Worm (Caenorhabditis elegans) whole organism, young adult: ENCODE data around the gene C45B2.2.

ENCODE experiments used
- B0336.3 ChIP-seq: fragments of 200-800 bp; sonication (Bioruptor generic); IDR thresholded peaks from 2 replicates; pipeline ENCODE4 v1.3.6; 2022; ENCODE audit warnings: missing genetic modification characterization, missing compliant biosample characterization
- C17E4.6 ChIP-seq: fragments of 200-800 bp; sonication (Bioruptor generic); IDR thresholded peaks from 2 replicates; pipeline ENCODE4 v1.3.6; 2022; ENCODE audit warnings: missing genetic modification reagents, missing genetic modification characterization, missing compliant biosample characterization
- D2030.7 ChIP-seq: fragments of 200-800 bp; sonication (Bioruptor generic); IDR thresholded peaks from 2 replicates; pipeline ENCODE4 v1.3.6; 2022; ENCODE audit warnings: missing genetic modification reagents, missing genetic modification characterization, missing compliant biosample characterization
- F22D6.2 ChIP-seq: sonication (generic microtip); optimal IDR thresholded peaks from 2 replicates; lab custom pipeline; 2016; ENCODE audit warnings: mild to moderate bottlenecking, missing genetic modification characterization, missing compliant biosample characterization
- F33H1.4 ChIP-seq: fragments of 200-800 bp; sonication (Bioruptor generic); IDR thresholded peaks from 2 replicates; pipeline ENCODE4 v1.3.6; 2022; ENCODE audit warnings: missing genetic modification reagents, missing genetic modification characterization, missing compliant biosample characterization
- F52B5.7 ChIP-seq: sonication (generic microtip); optimal IDR thresholded peaks from 2 replicates; lab custom pipeline; 2016; ENCODE audit warnings: mild to moderate bottlenecking, missing genetic modification characterization, missing compliant biosample characterization
- F57C9.4 ChIP-seq: sonication (generic microtip); optimal IDR thresholded peaks from 2 replicates; lab custom pipeline; 2017; ENCODE audit warnings: mild to moderate bottlenecking, missing genetic modification characterization, missing compliant biosample characterization
- T07F8.4 ChIP-seq: sonication (generic microtip); optimal IDR thresholded peaks from 2 replicates; lab custom pipeline; 2016; ENCODE audit warnings: mild to moderate bottlenecking, missing genetic modification characterization, moderate library complexity, missing compliant biosample characterization
- Y53F4B.3 ChIP-seq: fragments of 200-800 bp; sonication (Bioruptor generic); IDR thresholded peaks from 2 replicates; pipeline ENCODE4 v1.3.6; 2022; ENCODE audit warnings: missing genetic modification reagents, missing genetic modification characterization, missing compliant biosample characterization
- Y56A3A.18 ChIP-seq: fragments of 200-800 bp; sonication (Bioruptor generic); IDR thresholded peaks from 2 replicates; pipeline ENCODE4 v1.3.6; 2022; ENCODE audit warnings: missing genetic modification reagents, missing genetic modification characterization, missing compliant biosample characterization
- atf-7 ChIP-seq: sonication (generic microtip); optimal IDR thresholded peaks from 2 replicates; lab custom pipeline; 2017; ENCODE audit warnings: mild to moderate bottlenecking, missing genetic modification characterization, missing compliant biosample characterization
- attf-3 ChIP-seq: fragments of 200-800 bp; sonication (Bioruptor generic); conservative IDR thresholded peaks from 2 replicates; pipeline ENCODE4 v1.3.6; 2022; ENCODE audit warnings: missing genetic modification reagents, missing genetic modification characterization, missing compliant biosample characterization
- attf-6 ChIP-seq: fragments of 200-800 bp; sonication (Bioruptor generic); IDR thresholded peaks from 2 replicates; pipeline ENCODE4 v1.3.6; 2022; ENCODE audit warnings: missing genetic modification reagents, missing genetic modification characterization, missing compliant biosample characterization
- bed-2 ChIP-seq: fragments of 200-800 bp; sonication (Bioruptor generic); IDR thresholded peaks from 2 replicates; pipeline ENCODE4 v1.3.6; 2022; ENCODE audit warnings: missing genetic modification reagents, missing genetic modification characterization, missing compliant biosample characterization
- ceh-58 ChIP-seq: fragments of 200-800 bp; sonication (Bioruptor generic); IDR thresholded peaks from 2 replicates; pipeline ENCODE4 v1.3.6; 2022; ENCODE audit warnings: missing genetic modification characterization, missing compliant biosample characterization
- dox-1 ChIP-seq: fragments of 200-800 bp; sonication (Bioruptor generic); IDR thresholded peaks from 2 replicates; pipeline ENCODE4 v1.3.6; 2022; ENCODE audit warnings: missing genetic modification reagents, missing genetic modification characterization, missing compliant biosample characterization
- dpl-1 ChIP-seq: fragments of 150-350 bp; optimal IDR thresholded peaks from 2 replicates; lab custom pipeline; 2014; ENCODE audit warnings: missing biosample characterization, missing genetic modification reagents, missing genetic modification characterization
- egl-18 ChIP-seq: fragments of 200-800 bp; sonication (Bioruptor generic); IDR thresholded peaks from 2 replicates; pipeline ENCODE4 v1.3.6; 2022; ENCODE audit warnings: missing genetic modification reagents, missing genetic modification characterization, missing compliant biosample characterization
- ekl-4 ChIP-seq: fragments of 200-800 bp; sonication (Bioruptor generic); IDR thresholded peaks from 2 replicates; pipeline ENCODE4 v1.3.6; 2022; ENCODE audit warnings: missing genetic modification reagents, missing genetic modification characterization, missing compliant biosample characterization
- ets-4 ChIP-seq: fragments of 200-800 bp; sonication (Bioruptor generic); optimal IDR thresholded peaks from 2 replicates; lab custom pipeline; 2018; ENCODE audit warnings: mild to moderate bottlenecking, missing genetic modification characterization, missing compliant biosample characterization
- him-1 ChIP-seq: sonication (generic microtip); optimal IDR thresholded peaks from 2 replicates; lab custom pipeline; 2016; ENCODE audit warnings: missing genotype, missing genetic modification reagents, missing genetic modification characterization, missing compliant biosample characterization
- hlh-12 ChIP-seq: sonication (generic microtip); optimal IDR thresholded peaks from 2 replicates; lab custom pipeline; 2016; ENCODE audit warnings: missing genetic modification characterization, missing compliant biosample characterization
- hmg-20 ChIP-seq: fragments of 200-800 bp; sonication (Bioruptor generic); IDR thresholded peaks from 2 replicates; pipeline ENCODE4 v1.3.6; 2022; ENCODE audit warnings: missing genetic modification reagents, missing genetic modification characterization, missing compliant biosample characterization
- let-607 ChIP-seq, 2 experiments: fragments of 200-800 bp in 1 of 2; sonication (Bioruptor generic) in 1 of 2; sonication (generic microtip) in 1 of 2; optimal IDR thresholded peaks; 2 replicates each; lab custom pipeline; 2016 to 2018; ENCODE audit warnings: mild to moderate bottlenecking in 2 of 2, missing compliant biosample characterization in 2 of 2, missing genetic modification characterization in 2 of 2, moderate library complexity in 2 of 2, missing genotype in 1 of 2
- lin-26 ChIP-seq: fragments of 200-800 bp; sonication (Bioruptor generic); IDR thresholded peaks from 2 replicates; pipeline ENCODE4 v1.3.6; 2022; ENCODE audit warnings: missing genetic modification reagents, missing genetic modification characterization, missing compliant biosample characterization
- lin-35 ChIP-seq, 3 experiments: fragments of 150-350 bp in 2 of 3; sonication (generic microtip) in 1 of 3; optimal IDR thresholded peaks; 2 replicates each; lab custom pipeline; 2014 to 2018; ENCODE audit warnings: missing biosample characterization in 3 of 3, missing genetic modification characterization in 3 of 3, missing genetic modification reagents in 3 of 3
- lin-40 ChIP-seq: sonication (generic microtip); optimal IDR thresholded peaks from 2 replicates; lab custom pipeline; 2016; ENCODE audit warnings: missing genetic modification characterization, mild to moderate bottlenecking, missing compliant biosample characterization, missing genotype, missing genetic modification reagents
- lir-1 ChIP-seq: fragments of 200-800 bp; sonication (Bioruptor generic); conservative IDR thresholded peaks from 2 replicates; pipeline ENCODE4 v1.3.6; 2022; ENCODE audit warnings: missing genetic modification reagents, missing genetic modification characterization, missing compliant biosample characterization
- madf-6 ChIP-seq: fragments of 200-800 bp; sonication (Bioruptor generic); IDR thresholded peaks from 2 replicates; pipeline ENCODE4 v1.3.6; 2022; ENCODE audit warnings: missing genetic modification reagents, missing genetic modification characterization, missing compliant biosample characterization
- madf-8 ChIP-seq: fragments of 200-800 bp; sonication (Bioruptor generic); conservative IDR thresholded peaks from 2 replicates; pipeline ENCODE4 v1.3.6; 2022; ENCODE audit warnings: missing genetic modification reagents, missing genetic modification characterization, missing compliant biosample characterization
- mxl-1 ChIP-seq: sonication (generic microtip); optimal IDR thresholded peaks from 2 replicates; lab custom pipeline; 2016; ENCODE audit warnings: missing genetic modification characterization, missing compliant biosample characterization
- nhr-80 ChIP-seq: sonication (generic microtip); optimal IDR thresholded peaks from 2 replicates; lab custom pipeline; 2016; ENCODE audit warnings: missing genetic modification characterization, missing compliant biosample characterization
- rcor-1 ChIP-seq: fragments of 200-800 bp; sonication (Bioruptor generic); IDR thresholded peaks from 2 replicates; pipeline ENCODE4 v1.3.6; 2022; ENCODE audit warnings: missing genetic modification reagents, missing genetic modification characterization, missing compliant biosample characterization
- sdz-38 ChIP-seq: sonication (generic microtip); optimal IDR thresholded peaks from 2 replicates; lab custom pipeline; 2016; ENCODE audit warnings: missing genotype, missing genetic modification characterization, missing compliant biosample characterization
- snpc-3.4 ChIP-seq: sonication (generic microtip); optimal IDR thresholded peaks from 2 replicates; lab custom pipeline; 2017; ENCODE audit warnings: missing genetic modification characterization, mild to moderate bottlenecking, missing compliant biosample characterization, antibody characterized with exemption, moderate library complexity, missing genotype, missing genetic modification reagents
- xnd-1 ChIP-seq: sonication (generic microtip); optimal IDR thresholded peaks from 2 replicates; lab custom pipeline; 2016; ENCODE audit warnings: missing genotype, missing genetic modification reagents, missing genetic modification characterization, missing compliant biosample characterization
- zfh-2 ChIP-seq: fragments of 200-800 bp; sonication (Bioruptor generic); conservative IDR thresholded peaks from 2 replicates; pipeline ENCODE4 v1.3.6; 2022; ENCODE audit warnings: missing genetic modification reagents, missing genetic modification characterization, missing compliant biosample characterization
- zim-3 ChIP-seq: sonication (generic microtip); optimal IDR thresholded peaks from 2 replicates; lab custom pipeline; 2017; ENCODE audit warnings: mild to moderate bottlenecking, missing genetic modification characterization, moderate library complexity, missing compliant biosample characterization
- ztf-25 ChIP-seq: fragments of 200-800 bp; sonication (Bioruptor generic); IDR thresholded peaks from 2 replicates; pipeline ENCODE4 v1.3.6; 2022; ENCODE audit warnings: missing genetic modification reagents, missing genetic modification characterization, missing compliant biosample characterization
- ztf-26 ChIP-seq: sonication (generic microtip); optimal IDR thresholded peaks from 2 replicates; lab custom pipeline; 2017; ENCODE audit warnings: missing genetic modification characterization, missing compliant biosample characterization
- ztf-6 ChIP-seq: fragments of 200-800 bp; sonication (Bioruptor generic); IDR thresholded peaks from 2 replicates; pipeline ENCODE4 v1.3.6; 2022; ENCODE audit warnings: missing genetic modification reagents, missing genetic modification characterization, missing compliant biosample characterization

The C45B2.2 gene

ce11 chrX:6128225-6128686 is 43.7 kb downstream of the C45B2.2 start, which contains the start of gene C15H9.9 (continued):
- TF ChIP-seq ztf-25 (GFP tag; lab: Robert Waterston, UW) (no peak), him-1 (tag; lab: Kevin White, UChicago) (no peak), let-607 (tag; optimal IDR thresholded peaks at IDR 0.05; lab: Kevin White, UChicago) (no peak), D2030.7 (no peak), zfh-2 (peak; percentile 53), C17E4.6 (GFP tag; lab: Robert Waterston, UW) (0 out of 2 replicates have a peak, but pooled peaks have one; percentile 22), sdz-38 (tag; lab: Kevin White, UChicago) (no peak), bed-2 (GFP tag; lab: Robert Waterston, UW) (no peak), xnd-1 (tag; lab: Kevin White, UChicago) (no peak), nhr-80 (tag; lab: Kevin White, UChicago) (peak; percentile 34), zim-3 (no peak), madf-8 (GFP tag; lab: Robert Waterston, UW) (no peak), mxl-1 (tag; lab: Kevin White, UChicago) (no peak), attf-6 (GFP tag; lab: Robert Waterston, UW) (no peak), F22D6.2 (tag; lab: Kevin White, UChicago) (no peak), ets-4 (no peak), Y56A3A.18 (GFP tag; lab: Robert Waterston, UW) (no peak), T07F8.4 (tag; lab: Kevin White, UChicago) (no peak), F57C9.4 (tag; lab: Kevin White, UChicago) (no peak)

- TF ChIP-seq madf-6 (no peak), lir-1 (no peak), Y53F4B.3 (GFP tag; lab: Robert Waterston, UW) (no peak), F22D6.2 (tag; lab: Kevin White, UChicago) (no peak), ztf-6 (GFP tag; lab: Robert Waterston, UW) (no peak), dpl-1 (GFP tag; lab: Kevin White, UChicago) (no peak), ztf-26 (tag; lab: Kevin White, UChicago) (no peak), egl-18 (no peak), F52B5.7 (no peak), attf-3 (GFP tag; lab: Robert Waterston, UW) (no peak), snpc-3.4 (tag; lab: Kevin White, UChicago) (no peak), lin-26 (GFP tag; lab: Robert Waterston, UW) (no peak)
- TF ChIP-seq, all 124 proteins: peak for 0
These were observed 44.2 kb downstream of the C45B2.2 start for ce11 chrX:6128773-6129172.

ce11 chrX:6129277-6129676 is 44.7 kb downstream of the C45B2.2 start:
- TF ChIP-seq rcor-1 (GFP tag; lab: Robert Waterston, UW) (no peak), ceh-58 (GFP tag; lab: Robert Waterston, UW) (no peak), snpc-3.4 (tag; lab: Kevin White, UChicago) (no peak), dox-1 (GFP tag; lab: Robert Waterston, UW) (peak; percentile 41; the same call in 1 of the 2 replicates), him-1 (tag; lab: Kevin White, UChicago) (no peak), let-607 (tag; optimal IDR thresholded peaks at IDR 0.05; lab: Kevin White, UChicago) (peak in 1 of 2 experiments; percentile 12), F33H1.4 (GFP tag; lab: Robert Waterston, UW) (no peak), lin-40 (peak; percentile 2), hmg-20 (GFP tag; lab: Robert Waterston, UW) (no peak), lin-35 (GFP tag; optimal IDR thresholded peaks at IDR 0.05; lab: Kevin White, UChicago) (no peak), B0336.3 (GFP tag; lab: Robert Waterston, UW) (peak; percentile 47; the same call in 1 of the 2 replicates), ekl-4 (GFP tag; lab: Robert Waterston, UW) (no peak), hlh-12 (no peak), nhr-80 (tag; lab: Kevin White, UChicago) (peak; percentile 88), egl-18 (no peak), ztf-25 (GFP tag; lab: Robert Waterston, UW) (no peak), atf-7 (tag; lab: Kevin White, UChicago) (peak; percentile 51)
- TF ChIP-seq, all 124 proteins: peak for 6
